ENCODE assay signal across 4 fruit fly cellular contexts in the genomic region with DNA sequence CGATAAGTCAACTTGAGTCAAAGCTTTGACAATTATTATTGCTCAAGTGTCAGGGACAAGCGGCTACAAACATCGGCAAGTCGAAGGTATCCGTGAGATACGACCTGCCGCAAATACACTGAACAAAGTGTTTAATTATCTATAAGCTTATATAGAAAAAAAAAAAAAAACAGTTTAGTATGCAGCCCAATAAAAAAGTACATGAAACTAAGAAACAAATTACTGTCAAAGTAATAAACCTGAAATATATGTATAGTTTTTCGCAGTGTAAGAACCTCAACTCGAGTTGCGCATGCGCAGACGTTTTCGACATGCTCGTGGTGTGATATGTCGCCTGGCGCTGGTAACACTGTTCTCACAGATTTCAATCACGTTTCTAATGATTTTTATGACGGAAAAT.
TF ChIP-seq lines count a peak whose summit lies in the region.

No protein-coding gene starts in this region.

- TF ChIP-seq CTCF in whole organism, embryonic (GFP tag; optimal IDR thresholded peaks at IDR 0.05; lab: Kevin White, UChicago): no peak

TF ChIP-seq in whole organism, embryonic, 481 proteins besides CTCF, POLR2A, EP300 and RAD21 (continues in another document):
- TF ChIP-seq CG3838 (GFP tag; optimal IDR thresholded peaks at IDR 0.05; lab: Kevin White, UChicago) (peak; percentile 26), CG7928 (GFP tag; optimal IDR thresholded peaks at IDR 0.05; lab: Kevin White, UChicago) (no peak), lilli (GFP tag; optimal IDR thresholded peaks at IDR 0.05; lab: Kevin White, UChicago) (peak; percentile 52), CG18262 (tag; optimal IDR thresholded peaks at IDR 0.05; lab: Kevin White, UChicago) (peak; percentile 64), CG1602 (GFP tag; optimal IDR thresholded peaks at IDR 0.05; lab: Kevin White, UChicago) (peak; percentile 54), hth (optimal IDR thresholded peaks at IDR 0.05; lab: Kevin White, UChicago) (no peak), Dip3 (GFP tag; optimal IDR thresholded peaks at IDR 0.05; lab: Kevin White, UChicago) (no peak), CG9727 (GFP tag; optimal IDR thresholded peaks at IDR 0.05; lab: Kevin White, UChicago) (peak; percentile 68), luna (GFP tag; optimal IDR thresholded peaks at IDR 0.05; lab: Kevin White, UChicago) (no peak), ftz-f1 (GFP tag; optimal IDR thresholded peaks at IDR 0.05; lab: Kevin White, UChicago) (no peak), CG8478 (optimal IDR thresholded peaks at IDR 0.05; lab: Kevin White, UChicago) (no peak), sens-2 (GFP tag; IDR thresholded peaks at IDR 0.05; lab: Robert Waterston, UW) (peak; percentile 34; the same call in 1 of the 2 replicates), Lhr (GFP tag; optimal IDR thresholded peaks at IDR 0.05; lab: Kevin White, UChicago) (no peak), CG12155 (GFP tag; optimal IDR thresholded peaks at IDR 0.05; lab: Kevin White, UChicago) (peak; percentile 43), CG6254 (GFP tag; optimal IDR thresholded peaks at IDR 0.05; lab: Kevin White, UChicago) (peak; percentile 47), chm (GFP tag; IDR thresholded peaks at IDR 0.05; lab: Robert Waterston, UW) (peak; percentile 69; the same call in 1 of the 2 replicates), CG17361 (GFP tag; IDR thresholded peaks at IDR 0.05; lab: Robert Waterston, UW) (peak; percentile 38; the same call in 1 of the 3 replicates), repo (GFP tag; optimal IDR thresholded peaks at IDR 0.05; lab: Kevin White, UChicago) (peak; percentile 3), Hsf (GFP tag; optimal IDR thresholded peaks at IDR 0.05; lab: Kevin White, UChicago) (peak; percentile 67), ci (GFP tag; IDR thresholded peaks at IDR 0.05; lab: Robert Waterston, UW) (peak; percentile 80), disco-r (GFP tag; optimal IDR thresholded peaks at IDR 0.05; lab: Kevin White, UChicago) (peak; percentile 32)

TF ChIP-seq in whole organism, prepupa, 60 proteins besides CTCF, POLR2A, EP300 and RAD21:
- TF ChIP-seq CG31627 (GFP tag; optimal IDR thresholded peaks at IDR 0.05; lab: Kevin White, UChicago): peak; percentile 19
- no peak for TF ChIP-seq Met (GFP tag; optimal IDR thresholded peaks at IDR 0.05; lab: Kevin White, UChicago)
- no peak for TF ChIP-seq CG7368 (GFP tag; optimal IDR thresholded peaks at IDR 0.05; lab: Kevin White, UChicago)
- TF ChIP-seq salr (GFP tag; optimal IDR thresholded peaks at IDR 0.05; lab: Kevin White, UChicago): peak in 1 of 2 experiments; percentile 39
- peak; percentile 50; the same call in 2 of the 3 replicates for TF ChIP-seq CG6163 (GFP tag; IDR thresholded peaks at IDR 0.05; lab: Robert Waterston, UW)
- TF ChIP-seq eg (GFP tag; IDR thresholded peaks at IDR 0.05; lab: Robert Waterston, UW): peak; percentile 44; the same call in 1 of the 3 replicates
- no peak for TF ChIP-seq CG6276 (GFP tag; optimal IDR thresholded peaks at IDR 0.05; lab: Kevin White, UChicago)
- 0 out of 2 replicates have a peak, but pooled peaks have one; percentile 11 for TF ChIP-seq CG15336 (GFP tag; IDR thresholded peaks at IDR 0.05; lab: Robert Waterston, UW)
- no peak for TF ChIP-seq CG6854 (GFP tag; optimal IDR thresholded peaks at IDR 0.05; lab: Kevin White, UChicago)
- TF ChIP-seq Hr39 (GFP tag; optimal IDR thresholded peaks at IDR 0.05; lab: Kevin White, UChicago): peak; percentile 11
- TF ChIP-seq esn (GFP tag; optimal IDR thresholded peaks at IDR 0.05; lab: Kevin White, UChicago): peak; percentile 23
- peak; percentile 25 for TF ChIP-seq CG10631 (GFP tag; optimal IDR thresholded peaks at IDR 0.05; lab: Kevin White, UChicago)
- TF ChIP-seq lz (GFP tag; optimal IDR thresholded peaks at IDR 0.05; lab: Kevin White, UChicago): peak; percentile 3
- TF ChIP-seq svp (GFP tag; lab: Kevin White, UChicago): peak; percentile 40
- TF ChIP-seq CG34406 (GFP tag; optimal IDR thresholded peaks at IDR 0.05; lab: Kevin White, UChicago): no peak
- peak; percentile 33 for TF ChIP-seq CG32006 (GFP tag; optimal IDR thresholded peaks at IDR 0.05; lab: Kevin White, UChicago)
- TF ChIP-seq OdsH (GFP tag; optimal IDR thresholded peaks at IDR 0.05; lab: Kevin White, UChicago): peak; percentile 30
- 0 out of 3 replicates have a peak, but pooled peaks have one; percentile 49 for TF ChIP-seq CG8119 (GFP tag; IDR thresholded peaks at IDR 0.05; lab: Robert Waterston, UW)

TF ChIP-seq in whole organism, pupa, 21 proteins besides CTCF, POLR2A, EP300 and RAD21:
- TF ChIP-seq Pif1A (GFP tag; optimal IDR thresholded peaks at IDR 0.05; lab: Kevin White, UChicago) (no peak), Ets98B (GFP tag; IDR thresholded peaks at IDR 0.05; lab: Robert Waterston, UW) (no peak), CG14655 (GFP tag; optimal IDR thresholded peaks at IDR 0.05; lab: Kevin White, UChicago) (peak; percentile 27)

TF ChIP-seq in whole organism, wandering third instar larva, 38 proteins besides CTCF, POLR2A, EP300 and RAD21:
- peak; percentile 29 for TF ChIP-seq sv (GFP tag; optimal IDR thresholded peaks at IDR 0.05; lab: Kevin White, UChicago)
- peak; percentile 7 for TF ChIP-seq rgr (GFP tag; optimal IDR thresholded peaks at IDR 0.05; lab: Kevin White, UChicago)
- no peak for TF ChIP-seq sage (GFP tag; optimal IDR thresholded peaks at IDR 0.05; lab: Kevin White, UChicago)
TF ChIP-seq in whole organism, wandering third instar larva: peak in this region for 2.

Comparison
In these comparisons a context has a peak if more than half of its experiments do, and no peak if none do; other contexts are left out.
1. Of the 7 proteins assayed by ChIP-seq in both whole organism, embryonic and whole organism, prepupa: peak only in whole organism, embryonic: Blimp-1 and Sox102F; only in whole organism, prepupa: Hr39; in both: none; in neither: 4.